Fruit fly (Drosophila melanogaster) whole organism, prepupa: ENCODE measurements around the gene CG2493.
A peak's percentile ranks its signal among the peaks of the same experiment; 100 is the strongest.

Experiments
- CG10669 ChIP-seq: fragments of 200-800 bp; sonication (Bioruptor generic); optimal IDR thresholded peaks from 3 replicates; lab custom pipeline; 2018; ENCODE audit warnings: missing biosample characterization, mild to moderate bottlenecking, missing genetic modification characterization, moderate library complexity
- CG3032 ChIP-seq: fragments of 200-800 bp; optimal IDR thresholded peaks from 2 replicates; lab custom pipeline; 2019; ENCODE audit warnings: missing biosample characterization, mild to moderate bottlenecking, missing genetic modification characterization, moderate library complexity
- CG3919 ChIP-seq: fragments of 200-800 bp; sonication (Bioruptor generic); optimal IDR thresholded peaks from 3 replicates; lab custom pipeline; 2016; ENCODE audit warnings: missing biosample characterization, missing genetic modification characterization
- CG4318 ChIP-seq: fragments of 200-800 bp; sonication (Bioruptor generic); optimal IDR thresholded peaks from 3 replicates; lab custom pipeline; 2017; ENCODE audit warnings: missing biosample characterization, mild to moderate bottlenecking, missing genetic modification characterization
- CG8319 ChIP-seq: fragments of 200-800 bp; sonication (Bioruptor generic); optimal IDR thresholded peaks from 3 replicates; lab custom pipeline; 2016; ENCODE audit warnings: missing biosample characterization, missing genetic modification characterization
- CG9139 ChIP-seq: fragments of 200-800 bp; sonication (Bioruptor generic); optimal IDR thresholded peaks from 3 replicates; lab custom pipeline; 2017; ENCODE audit warnings: missing biosample characterization, mild to moderate bottlenecking, missing genetic modification characterization
- Eip75B ChIP-seq: fragments of 200-800 bp; sonication (Bioruptor generic); optimal IDR thresholded peaks from 3 replicates; lab custom pipeline; 2016; ENCODE audit warnings: missing biosample characterization, missing genetic modification characterization
- Ets96B ChIP-seq: fragments of 200-800 bp; optimal IDR thresholded peaks from 2 replicates; lab custom pipeline; 2019; ENCODE audit warnings: missing biosample characterization, mild to moderate bottlenecking, missing genetic modification characterization, moderate library complexity
- Hr38 ChIP-seq: sonication (Bioruptor generic); optimal IDR thresholded peaks from 2 replicates; lab custom pipeline; 2016; ENCODE audit warnings: missing biosample characterization, missing genetic modification characterization
- Met ChIP-seq: fragments of 200-800 bp; sonication (Bioruptor generic); optimal IDR thresholded peaks from 3 replicates; lab custom pipeline; 2016; ENCODE audit warnings: missing biosample characterization, missing genetic modification characterization
- OdsH ChIP-seq: fragments of 200-800 bp; sonication (Bioruptor generic); optimal IDR thresholded peaks from 3 replicates; lab custom pipeline; 2016; ENCODE audit warnings: missing biosample characterization, missing genetic modification characterization
- Smox ChIP-seq: fragments of 200-800 bp; sonication (Bioruptor generic); optimal IDR thresholded peaks from 3 replicates; lab custom pipeline; 2016; ENCODE audit warnings: missing biosample characterization, missing genetic modification characterization
- Sox15 ChIP-seq: fragments of 200-800 bp; sonication (Bioruptor generic); optimal IDR thresholded peaks from 3 replicates; lab custom pipeline; 2016; ENCODE audit warnings: missing biosample characterization, missing genetic modification characterization
- achi ChIP-seq: fragments of 200-800 bp; sonication (Bioruptor generic); optimal IDR thresholded peaks from 3 replicates; lab custom pipeline; 2016; ENCODE audit warnings: missing biosample characterization, missing genetic modification characterization
- acj6 ChIP-seq: fragments of 200-800 bp; sonication (Bioruptor generic); optimal IDR thresholded peaks from 3 replicates; lab custom pipeline; 2016; ENCODE audit warnings: missing biosample characterization, missing genetic modification characterization
- dac ChIP-seq: fragments of 200-800 bp; sonication (Bioruptor generic); optimal IDR thresholded peaks from 2 replicates; lab custom pipeline; 2017; ENCODE audit warnings: missing biosample characterization, mild to moderate bottlenecking, missing genetic modification characterization
- dsx ChIP-seq: fragments of 200-800 bp; optimal IDR thresholded peaks from 3 replicates; lab custom pipeline; 2019; ENCODE audit warnings: missing biosample characterization, mild to moderate bottlenecking, missing genetic modification characterization, moderate library complexity; ENCODE audit not compliant: poor library complexity, severe bottlenecking
- esn ChIP-seq: fragments of 200-800 bp; sonication (Bioruptor generic); optimal IDR thresholded peaks from 2 replicates; lab custom pipeline; 2016; ENCODE audit warnings: missing biosample characterization, mild to moderate bottlenecking, missing genetic modification characterization, moderate library complexity
- fkh ChIP-seq: fragments of 200-800 bp; sonication (Bioruptor generic); optimal IDR thresholded peaks from 3 replicates; lab custom pipeline; 2017; ENCODE audit warnings: missing biosample characterization, mild to moderate bottlenecking, missing genetic modification characterization, moderate library complexity
- lz ChIP-seq: fragments of 200-800 bp; sonication (Bioruptor generic); optimal IDR thresholded peaks from 3 replicates; lab custom pipeline; 2016; ENCODE audit warnings: missing biosample characterization, missing genetic modification characterization
- pdm3 ChIP-seq: fragments of 200-800 bp; sonication (Bioruptor generic); optimal IDR thresholded peaks from 3 replicates; lab custom pipeline; 2016; ENCODE audit warnings: missing biosample characterization, missing genetic modification characterization
- ss ChIP-seq, 2 experiments: fragments of 200-800 bp; sonication (Bioruptor generic); optimal IDR thresholded peaks; 2 replicates in 1 of 2; 3 replicates in 1 of 2; lab custom pipeline; 2017 to 2018; ENCODE audit warnings: mild to moderate bottlenecking in 2 of 2, missing biosample characterization in 2 of 2, missing genetic modification characterization in 2 of 2, moderate library complexity in 1 of 2
- svp ChIP-seq: fragments of 200-800 bp; sonication (Bioruptor generic); peaks from one replicate; lab custom pipeline; 2016; ENCODE audit warnings: missing biosample characterization, missing genetic modification characterization

Gene CG2493

dm6 chr2L:20414750-20415211 lies 48.5 kb downstream of the CG2493 start, which contains the start of gene CG10947 (continued):
- TF ChIP-seq Sox15 (peak; percentile 12), CG10669 (GFP tag; lab: Kevin White, UChicago) (no peak), esn (peak; percentile 62), acj6 (GFP tag; lab: Kevin White, UChicago) (peak; percentile 36), fkh (GFP tag; lab: Kevin White, UChicago) (peak; percentile 48), dsx (GFP tag; lab: Kevin White, UChicago) (no peak), CG3032 (tag; lab: Kevin White, UChicago) (peak; percentile 5), Ets96B (no peak), CG9139 (no peak)

- TF ChIP-seq OdsH (GFP tag; lab: Kevin White, UChicago) (no peak), pdm3 (GFP tag; lab: Kevin White, UChicago) (no peak), Met (GFP tag; lab: Kevin White, UChicago) (no peak), Hr38 (GFP tag; lab: Kevin White, UChicago) (no peak), CG8319 (GFP tag; lab: Kevin White, UChicago) (no peak), CG3919 (GFP tag; lab: Kevin White, UChicago) (no peak), dac (GFP tag; lab: Kevin White, UChicago) (no peak), ss (GFP tag; optimal IDR thresholded peaks at IDR 0.05; lab: Kevin White, UChicago) (no peak), lz (GFP tag; lab: Kevin White, UChicago) (no peak), Eip75B (GFP tag; lab: Kevin White, UChicago) (no peak), CG4318 (GFP tag; lab: Kevin White, UChicago) (no peak), Smox (GFP tag; lab: Kevin White, UChicago) (no peak), dsx (GFP tag; lab: Kevin White, UChicago) (no peak), achi (no peak), svp (no peak)
Observed at dm6 chr2L:20413826-20414225, 49.4 kb downstream of the CG2493 start.
